Worm (Caenorhabditis elegans): ENCODE results near the gene clec-54.

The clec-54 gene

ce11 chrV:14476680-14477079, at the start of gene clec-54:
Gene clec-54 (plus strand): TSS chrV:14476903.
- TF ChIP-seq tab-1 (GFP tag; IDR thresholded peaks at IDR 0.05) (no peak), ztf-29 (GFP tag; IDR thresholded peaks at IDR 0.05) (no peak)

- no peak for TF ChIP-seq ztf-29 (GFP tag; IDR thresholded peaks at IDR 0.05)
- TF ChIP-seq klf-2 (GFP tag; conservative IDR thresholded peaks at IDR 0.05): no peak
- no peak for TF ChIP-seq T22C8.4 (GFP tag; IDR thresholded peaks at IDR 0.05)
- TF ChIP-seq ztf-23 (GFP tag; IDR thresholded peaks at IDR 0.05): no peak
- TF ChIP-seq med-1 (GFP tag; optimal IDR thresholded peaks at IDR 0.05; ENCODE audit: insufficient read depth): no peak
- no peak for TF ChIP-seq tab-1 (GFP tag; IDR thresholded peaks at IDR 0.05)
- no peak for TF ChIP-seq flt-1 (GFP tag; IDR thresholded peaks at IDR 0.05)
- no peak for TF ChIP-seq ref-1 (GFP tag; conservative IDR thresholded peaks at IDR 0.05)
- TF ChIP-seq cog-1 (tag; optimal IDR thresholded peaks at IDR 0.05): no peak
Measured at ce11 chrV:14427069-14427825, 49.5 kb upstream of the clec-54 start.

DNA sequence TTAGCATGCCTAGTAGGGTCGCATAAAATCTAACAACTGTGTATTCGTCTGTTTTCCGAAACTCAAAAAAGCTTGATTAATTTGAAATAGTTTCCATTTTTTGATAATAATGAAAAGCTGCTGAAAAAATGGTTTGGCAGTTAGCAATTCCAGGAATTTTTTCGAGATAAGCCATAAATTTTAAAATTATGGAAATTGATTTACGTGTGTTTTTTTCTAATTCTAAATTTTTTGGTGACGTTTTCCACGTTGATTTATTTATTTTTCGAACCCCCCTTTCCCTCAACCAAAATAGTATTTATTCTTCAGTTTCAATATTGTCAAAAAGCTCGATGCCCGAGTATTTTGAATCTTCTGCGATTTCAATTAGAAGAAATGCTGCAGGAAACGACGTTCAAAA, 47.8 kb upstream of the clec-54 start, which contains the start of gene F23B12.1:
TSS of gene F23B12.1 (plus strand) at position 301 of the 400 bp plus-strand sequence.
- TF ChIP-seq klf-2 (GFP tag; conservative IDR thresholded peaks at IDR 0.05) (no peak), cog-1 (tag; optimal IDR thresholded peaks at IDR 0.05) (no peak), ref-1 (GFP tag; conservative IDR thresholded peaks at IDR 0.05) (no peak), tab-1 (GFP tag; IDR thresholded peaks at IDR 0.05) (no peak)

ce11 chrV:14432259-14432658, 44.4 kb upstream of the clec-54 start, which contains the start of gene egl-1:
Gene egl-1 (minus strand): TSS chrV:14432359.
- TF ChIP-seq flt-1 (GFP tag; IDR thresholded peaks at IDR 0.05) (no peak), klf-2 (GFP tag; conservative IDR thresholded peaks at IDR 0.05) (no peak), med-1 (GFP tag; optimal IDR thresholded peaks at IDR 0.05; ENCODE audit: insufficient read depth) (no peak), ztf-29 (GFP tag; IDR thresholded peaks at IDR 0.05) (no peak), ref-1 (GFP tag; conservative IDR thresholded peaks at IDR 0.05) (no peak), tab-1 (GFP tag; IDR thresholded peaks at IDR 0.05) (no peak), T22C8.4 (GFP tag; IDR thresholded peaks at IDR 0.05) (no peak), ztf-23 (GFP tag; IDR thresholded peaks at IDR 0.05) (no peak), cog-1 (tag; optimal IDR thresholded peaks at IDR 0.05) (no peak)

DNA sequence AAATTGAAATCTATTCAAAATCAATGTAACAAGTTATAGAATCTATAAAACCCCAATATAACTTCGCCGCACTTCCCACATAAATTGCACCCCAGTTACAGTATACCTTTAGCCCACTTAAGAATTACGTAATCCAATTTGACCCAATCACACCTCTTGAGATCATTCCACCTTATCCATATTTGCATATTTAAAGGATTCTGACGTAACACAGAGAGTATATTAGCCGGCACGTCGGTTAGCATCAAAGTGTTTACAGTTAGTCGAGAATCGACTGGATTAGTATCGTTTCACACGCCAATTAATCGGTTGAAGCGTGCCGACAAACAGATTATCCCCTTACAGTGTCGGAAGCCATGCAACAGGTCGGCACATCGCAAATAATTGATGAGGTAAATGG, 43.1 kb upstream of the clec-54 start:
- no peak for TF ChIP-seq ztf-23 (GFP tag; IDR thresholded peaks at IDR 0.05)
- no peak for TF ChIP-seq tab-1 (GFP tag; IDR thresholded peaks at IDR 0.05)
- no peak for TF ChIP-seq klf-2 (GFP tag; conservative IDR thresholded peaks at IDR 0.05)
- no peak for TF ChIP-seq T22C8.4 (GFP tag; IDR thresholded peaks at IDR 0.05)
- no peak for TF ChIP-seq ref-1 (GFP tag; conservative IDR thresholded peaks at IDR 0.05)

DNA sequence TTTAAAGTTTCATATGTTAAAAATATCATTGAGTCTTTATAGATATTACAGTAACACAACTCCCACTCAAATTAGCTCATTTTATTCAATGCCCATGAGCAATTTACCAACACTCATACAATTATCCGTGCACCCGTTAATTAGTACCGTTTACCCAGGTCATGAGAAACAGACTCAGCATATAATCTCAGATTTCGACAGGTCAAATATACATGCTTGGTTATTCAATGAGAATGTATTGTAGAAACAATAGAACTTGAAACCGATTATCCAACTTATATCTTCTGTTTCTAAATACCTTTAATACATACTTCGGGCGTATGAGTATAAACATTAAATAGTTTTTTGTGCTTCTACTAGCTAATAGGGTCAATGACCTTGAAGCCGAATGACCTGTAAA, 40.5 kb upstream of the clec-54 start:
- TF ChIP-seq ref-1 (GFP tag; conservative IDR thresholded peaks at IDR 0.05) (no peak), med-1 (GFP tag; optimal IDR thresholded peaks at IDR 0.05; ENCODE audit: insufficient read depth) (no peak), ztf-23 (GFP tag; IDR thresholded peaks at IDR 0.05) (no peak), tab-1 (GFP tag; IDR thresholded peaks at IDR 0.05) (no peak), klf-2 (GFP tag; conservative IDR thresholded peaks at IDR 0.05) (no peak), ztf-29 (GFP tag; IDR thresholded peaks at IDR 0.05) (no peak), cog-1 (tag; optimal IDR thresholded peaks at IDR 0.05) (no peak), flt-1 (GFP tag; IDR thresholded peaks at IDR 0.05) (no peak), T22C8.4 (GFP tag; IDR thresholded peaks at IDR 0.05) (no peak)

DNA sequence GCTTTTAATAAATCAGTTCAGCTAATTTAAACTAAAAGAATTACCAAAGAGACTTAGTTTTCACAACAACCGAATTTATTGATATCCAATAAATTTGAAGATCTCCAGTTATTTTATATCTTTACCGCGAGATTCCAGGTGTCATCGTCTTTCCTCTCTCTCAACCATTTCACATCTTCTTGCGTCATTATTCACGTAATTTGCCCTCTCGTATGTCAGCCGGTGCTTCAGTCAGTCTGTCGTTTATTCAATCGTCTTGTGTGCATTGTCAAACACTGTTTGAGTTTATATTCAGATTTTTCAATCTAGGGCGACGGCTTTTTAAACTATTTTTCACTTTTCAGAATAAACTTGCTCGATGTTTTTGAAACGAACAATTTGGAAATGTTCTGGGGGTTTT, 39.3 kb upstream of the clec-54 start:
- no peak for TF ChIP-seq flt-1 (GFP tag; IDR thresholded peaks at IDR 0.05)
- no peak for TF ChIP-seq cog-1 (tag; optimal IDR thresholded peaks at IDR 0.05)
- no peak for TF ChIP-seq med-1 (GFP tag; optimal IDR thresholded peaks at IDR 0.05; ENCODE audit: insufficient read depth)
- TF ChIP-seq klf-2 (GFP tag; conservative IDR thresholded peaks at IDR 0.05): no peak
- no peak for TF ChIP-seq T22C8.4 (GFP tag; IDR thresholded peaks at IDR 0.05)
- TF ChIP-seq ztf-23 (GFP tag; IDR thresholded peaks at IDR 0.05): no peak
- TF ChIP-seq tab-1 (GFP tag; IDR thresholded peaks at IDR 0.05): no peak
- no peak for TF ChIP-seq ref-1 (GFP tag; conservative IDR thresholded peaks at IDR 0.05)
- no peak for TF ChIP-seq ztf-29 (GFP tag; IDR thresholded peaks at IDR 0.05)

ce11 chrV:14438099-14438739, 38.5 kb upstream of the clec-54 start:
- no peak for TF ChIP-seq T22C8.4 (GFP tag; IDR thresholded peaks at IDR 0.05)
- no peak for TF ChIP-seq ztf-29 (GFP tag; IDR thresholded peaks at IDR 0.05)
- TF ChIP-seq klf-2 (GFP tag; conservative IDR thresholded peaks at IDR 0.05): no peak
- TF ChIP-seq ref-1 (GFP tag; conservative IDR thresholded peaks at IDR 0.05): no peak
- TF ChIP-seq flt-1 (GFP tag; IDR thresholded peaks at IDR 0.05): no peak
- TF ChIP-seq med-1 (GFP tag; optimal IDR thresholded peaks at IDR 0.05; ENCODE audit: insufficient read depth): no peak
- no peak for TF ChIP-seq tab-1 (GFP tag; IDR thresholded peaks at IDR 0.05)
- no peak for TF ChIP-seq cog-1 (tag; optimal IDR thresholded peaks at IDR 0.05)
- TF ChIP-seq ztf-23 (GFP tag; IDR thresholded peaks at IDR 0.05): no peak

- TF ChIP-seq T22C8.4 (GFP tag; IDR thresholded peaks at IDR 0.05) (no peak), cog-1 (tag; optimal IDR thresholded peaks at IDR 0.05) (no peak), ref-1 (GFP tag; conservative IDR thresholded peaks at IDR 0.05) (no peak), tab-1 (GFP tag; IDR thresholded peaks at IDR 0.05) (no peak), klf-2 (GFP tag; conservative IDR thresholded peaks at IDR 0.05) (no peak), flt-1 (GFP tag; IDR thresholded peaks at IDR 0.05) (no peak), ztf-29 (GFP tag; IDR thresholded peaks at IDR 0.05) (no peak), med-1 (GFP tag; optimal IDR thresholded peaks at IDR 0.05; ENCODE audit: insufficient read depth) (no peak), ztf-23 (GFP tag; IDR thresholded peaks at IDR 0.05) (no peak)
Measured at ce11 chrV:14439236-14439635, 37.5 kb upstream of the clec-54 start.

ce11 chrV:14440841-14441240, 35.9 kb upstream of the clec-54 start, which contains the start of gene F23B12.4:
Gene F23B12.4 (plus strand): TSS chrV:14441141.
- TF ChIP-seq ref-1 (GFP tag; conservative IDR thresholded peaks at IDR 0.05) (no peak), med-1 (GFP tag; optimal IDR thresholded peaks at IDR 0.05; ENCODE audit: insufficient read depth) (no peak), ztf-23 (GFP tag; IDR thresholded peaks at IDR 0.05) (no peak), flt-1 (GFP tag; IDR thresholded peaks at IDR 0.05) (no peak), klf-2 (GFP tag; conservative IDR thresholded peaks at IDR 0.05) (no peak), ztf-29 (GFP tag; IDR thresholded peaks at IDR 0.05) (no peak), T22C8.4 (GFP tag; IDR thresholded peaks at IDR 0.05) (no peak), tab-1 (GFP tag; IDR thresholded peaks at IDR 0.05) (no peak), cog-1 (tag; optimal IDR thresholded peaks at IDR 0.05) (no peak)
